Worm (Caenorhabditis elegans) whole organism, mixed stage, embryonic: Measurements from ENCODE around the gene Y45F10B.59.
"Not testable (repeated sequence)": the region's sequence is repeated elsewhere in the genome, so short reads cannot be mapped to it uniquely, and the experiment has no call there.

Source experiments
- bed-3 ChIP-seq: fragments of 200-800 bp; sonication (Bioruptor generic); optimal IDR thresholded peaks from 3 replicates; lab custom pipeline; 2018; ENCODE audit warnings: mild to moderate bottlenecking, missing genetic modification characterization, moderate library complexity, missing compliant biosample characterization
- blmp-1 ChIP-seq: fragments of 150-350 bp; optimal IDR thresholded peaks from 2 replicates; lab custom pipeline; 2014; ENCODE audit warnings: missing biosample characterization, missing genetic modification characterization
- ceh-43 ChIP-seq: fragments of 200-800 bp; sonication (Bioruptor generic); optimal IDR thresholded peaks from 2 replicates; lab custom pipeline; 2018; ENCODE audit warnings: mild to moderate bottlenecking, missing genetic modification characterization, moderate library complexity, missing compliant biosample characterization
- ceh-83 ChIP-seq: fragments of 200-800 bp; sonication (Bioruptor generic); optimal IDR thresholded peaks from 2 replicates; lab custom pipeline; 2018; ENCODE audit warnings: mild to moderate bottlenecking, missing genetic modification characterization, missing compliant biosample characterization
- ces-1 ChIP-seq: fragments of 150-350 bp; optimal IDR thresholded peaks from 2 replicates; lab custom pipeline; 2014; ENCODE audit warnings: missing biosample characterization, missing genetic modification reagents, missing genetic modification characterization
- elt-1 ChIP-seq: sonication (generic microtip); optimal IDR thresholded peaks from 2 replicates; lab custom pipeline; 2017; ENCODE audit warnings: missing genetic modification characterization, mild to moderate bottlenecking, missing compliant biosample characterization, antibody characterized with exemption, moderate library complexity, borderline replicate concordance; ENCODE audit not compliant: insufficient read depth
- elt-3 ChIP-seq: fragments of 150-350 bp; optimal IDR thresholded peaks from 2 replicates; lab custom pipeline; 2014; ENCODE audit warnings: missing biosample characterization, missing genetic modification characterization
- flh-1 ChIP-seq: fragments of 200-800 bp; sonication (Bioruptor generic); optimal IDR thresholded peaks from 2 replicates; lab custom pipeline; 2018; ENCODE audit warnings: mild to moderate bottlenecking, missing genetic modification characterization, moderate library complexity, missing compliant biosample characterization
- ham-2 ChIP-seq: fragments of 200-800 bp; sonication (Bioruptor generic); optimal IDR thresholded peaks from 2 replicates; lab custom pipeline; 2018; ENCODE audit warnings: mild to moderate bottlenecking, missing genetic modification characterization, missing compliant biosample characterization
- hlh-1 ChIP-seq: fragments of 150-350 bp; optimal IDR thresholded peaks from 2 replicates; lab custom pipeline; 2014; ENCODE audit warnings: missing biosample characterization, missing genetic modification reagents, missing genetic modification characterization
- lin-13 ChIP-seq: fragments of 150-350 bp; optimal IDR thresholded peaks from 2 replicates; lab custom pipeline; 2014; ENCODE audit warnings: missing biosample characterization, missing genetic modification characterization
- lin-32 ChIP-seq: fragments of 200-800 bp; sonication (Bioruptor generic); optimal IDR thresholded peaks from 2 replicates; lab custom pipeline; 2018; ENCODE audit warnings: mild to moderate bottlenecking, missing genetic modification characterization, missing compliant biosample characterization
- lsy-2 ChIP-seq: fragments of 150-350 bp; optimal IDR thresholded peaks from 2 replicates; lab custom pipeline; 2014; ENCODE audit warnings: missing biosample characterization, missing genetic modification characterization
- mep-1 ChIP-seq: fragments of 150-350 bp; optimal IDR thresholded peaks from 2 replicates; lab custom pipeline; 2017; ENCODE audit warnings: missing biosample characterization, missing genetic modification reagents, missing genetic modification characterization, inconsistent platforms
- mls-2 ChIP-seq: sonication (generic microtip); optimal IDR thresholded peaks from 2 replicates; lab custom pipeline; 2016; ENCODE audit warnings: mild to moderate bottlenecking, missing genetic modification characterization, moderate library complexity, missing compliant biosample characterization
- nhr-12 ChIP-seq: fragments of 150-350 bp; optimal IDR thresholded peaks from 2 replicates; lab custom pipeline; 2014; ENCODE audit warnings: missing biosample characterization, missing genetic modification characterization
- nhr-2 ChIP-seq: fragments of 150-350 bp; optimal IDR thresholded peaks from 2 replicates; lab custom pipeline; 2014; ENCODE audit warnings: missing biosample characterization, missing genetic modification characterization
- nhr-237 ChIP-seq: fragments of 150-350 bp; optimal IDR thresholded peaks from 2 replicates; lab custom pipeline; 2014; ENCODE audit warnings: missing biosample characterization, missing genetic modification characterization
- nhr-28 ChIP-seq: fragments of 150-350 bp; optimal IDR thresholded peaks from 2 replicates; lab custom pipeline; 2014; ENCODE audit warnings: missing biosample characterization, missing genetic modification characterization
- nhr-76 ChIP-seq: sonication (generic microtip); optimal IDR thresholded peaks from 2 replicates; lab custom pipeline; 2017; ENCODE audit warnings: missing biosample characterization, missing genetic modification characterization
- pha-4 ChIP-seq: fragments of 150-350 bp; optimal IDR thresholded peaks from 2 replicates; lab custom pipeline; 2018; ENCODE audit warnings: missing biosample characterization, missing genetic modification reagents, missing genetic modification characterization
- sem-2 ChIP-seq: fragments of 200-800 bp; sonication (Bioruptor generic); optimal IDR thresholded peaks from 2 replicates; lab custom pipeline; 2018; ENCODE audit warnings: mild to moderate bottlenecking, missing genetic modification characterization, missing compliant biosample characterization
- snpc-4 ChIP-seq: fragments of 150-350 bp; optimal IDR thresholded peaks from 2 replicates; lab custom pipeline; 2014; ENCODE audit warnings: missing biosample characterization, missing genetic modification characterization
- sptf-1 ChIP-seq: sonication (generic microtip); optimal IDR thresholded peaks from 2 replicates; lab custom pipeline; 2017; ENCODE audit warnings: mild to moderate bottlenecking, missing genetic modification characterization, moderate library complexity, missing compliant biosample characterization
- tbx-8 ChIP-seq: fragments of 200-800 bp; sonication (Bioruptor generic); optimal IDR thresholded peaks from 2 replicates; lab custom pipeline; 2018; ENCODE audit warnings: mild to moderate bottlenecking, missing genetic modification characterization, moderate library complexity, missing compliant biosample characterization
- unc-120 ChIP-seq: sonication (generic microtip); optimal IDR thresholded peaks from 2 replicates; lab custom pipeline; 2017; ENCODE audit warnings: missing genetic modification characterization, missing compliant biosample characterization; ENCODE audit not compliant: poor library complexity, severe bottlenecking
- unc-39 ChIP-seq: fragments of 150-350 bp; optimal IDR thresholded peaks from 2 replicates; lab custom pipeline; 2014; ENCODE audit warnings: missing biosample characterization, missing genetic modification characterization
- unc-62 ChIP-seq: fragments of 150-350 bp; optimal IDR thresholded peaks from 2 replicates; lab custom pipeline; 2014; ENCODE audit warnings: missing biosample characterization, missing genetic modification reagents, missing genetic modification characterization
- zip-8 ChIP-seq: fragments of 150-350 bp; optimal IDR thresholded peaks from 2 replicates; lab custom pipeline; 2014; ENCODE audit warnings: missing biosample characterization, missing genetic modification characterization
- ztf-11 ChIP-seq: fragments of 150-350 bp; optimal IDR thresholded peaks from 2 replicates; lab custom pipeline; 2014; ENCODE audit warnings: missing biosample characterization, missing genetic modification characterization

The Y45F10B.59 gene

DNA sequence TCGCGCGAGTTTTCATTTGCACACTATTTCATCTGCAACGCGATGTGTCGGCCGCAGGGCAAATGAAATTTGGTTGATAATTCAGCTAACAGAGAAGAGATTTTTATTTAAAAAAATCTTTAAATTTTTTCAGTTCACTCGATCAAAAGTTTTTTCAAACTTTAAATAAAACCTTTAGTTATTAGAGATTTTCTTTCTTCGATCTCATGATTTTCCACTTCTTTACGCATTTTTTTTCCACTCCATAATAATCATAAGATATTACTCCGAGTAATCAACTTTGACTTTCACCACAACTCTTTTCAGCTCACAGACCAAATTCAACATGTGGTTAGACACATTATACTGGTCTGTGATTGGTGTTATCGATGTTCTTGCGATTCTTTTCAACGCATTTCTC, 27.7 kb upstream of the Y45F10B.59 start, which contains the start of gene srd-10:
Gene srd-10 (plus strand): TSS at position 301 of the 400 bp plus-strand sequence.
- TF ChIP-seq unc-39 (tag; lab: Kevin White, UChicago) (no peak), ztf-11 (tag; lab: Kevin White, UChicago) (no peak), unc-120 (no peak), mls-2 (tag; lab: Kevin White, UChicago) (no peak), hlh-1 (tag; lab: Kevin White, UChicago) (no peak), ham-2 (GFP tag; lab: Kevin White, UChicago) (no peak), ces-1 (no peak), nhr-237 (no peak), flh-1 (GFP tag; lab: Kevin White, UChicago) (no peak), unc-62 (GFP tag; lab: Kevin White, UChicago) (no peak), elt-1 (tag; lab: Kevin White, UChicago) (no peak), snpc-4 (tag; lab: Kevin White, UChicago) (no peak), nhr-2 (tag; lab: Kevin White, UChicago) (no peak), mep-1 (tag; lab: Kevin White, UChicago) (no peak), tbx-8 (GFP tag; lab: Kevin White, UChicago) (no peak), ceh-43 (GFP tag; lab: Kevin White, UChicago) (no peak)
- TF ChIP-seq, all 35 proteins: peak for 0

DNA sequence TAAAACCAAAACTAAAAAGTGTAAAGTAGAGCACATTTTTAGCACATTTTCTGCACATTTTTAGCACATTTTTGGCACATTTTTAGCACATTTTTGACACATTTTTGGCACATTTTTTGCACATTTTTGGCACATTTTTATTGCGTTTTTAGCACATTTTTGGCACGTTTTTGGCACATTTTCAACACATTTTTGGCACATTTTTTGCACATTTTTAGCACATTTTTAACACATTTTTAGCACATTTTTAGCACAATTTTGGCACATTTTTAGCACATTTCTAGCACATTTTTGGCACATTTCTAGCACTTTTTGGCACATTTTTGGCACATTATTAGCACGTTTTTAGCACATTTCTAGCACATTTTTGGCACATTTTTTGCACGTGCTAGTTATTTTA, 26.7 kb upstream of the Y45F10B.59 start:
- TF ChIP-seq nhr-12 (tag; lab: Kevin White, UChicago) (no peak), zip-8 (tag; lab: Kevin White, UChicago) (no peak), pha-4 (tag; lab: Kevin White, UChicago) (no peak), unc-62 (GFP tag; lab: Kevin White, UChicago) (no peak), flh-1 (GFP tag; lab: Kevin White, UChicago) (no peak), sem-2 (GFP tag; lab: Kevin White, UChicago) (no peak), unc-120 (no peak), tbx-8 (GFP tag; lab: Kevin White, UChicago) (no peak), ham-2 (GFP tag; lab: Kevin White, UChicago) (no peak), ceh-83 (GFP tag; lab: Kevin White, UChicago) (no peak), lin-32 (GFP tag; lab: Kevin White, UChicago) (no peak), elt-3 (tag; lab: Kevin White, UChicago) (no peak), mep-1 (tag; lab: Kevin White, UChicago) (no peak), nhr-237 (no peak), blmp-1 (tag; lab: Kevin White, UChicago) (no peak), nhr-2 (tag; lab: Kevin White, UChicago) (no peak), sptf-1 (no peak), lin-13 (tag; lab: Kevin White, UChicago) (no peak)
- TF ChIP-seq, all 35 proteins: peak for 0

DNA sequence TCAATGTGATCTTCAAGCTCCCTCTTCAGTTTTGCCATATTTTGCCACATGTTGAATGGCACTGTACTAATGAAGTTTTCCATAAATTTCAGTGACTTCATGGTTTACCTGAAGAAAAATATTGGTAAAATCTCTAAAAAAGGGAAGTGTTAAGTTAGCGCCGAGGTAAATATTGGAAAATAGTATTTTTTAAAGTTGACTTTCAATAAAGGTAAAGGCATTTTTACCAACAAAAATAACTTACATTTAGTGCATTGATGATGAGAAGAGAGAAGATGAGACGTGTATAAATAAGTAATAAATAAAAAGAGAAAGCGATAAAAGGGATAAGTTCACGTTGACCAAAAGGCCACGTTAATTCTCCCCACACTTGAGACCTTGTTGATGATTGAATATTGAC, 24.2 kb upstream of the Y45F10B.59 start, which contains the start of gene Y45F10B.8:
Gene Y45F10B.8 (minus strand): TSS at position 101 of the 400 bp plus-strand sequence.
- TF ChIP-seq hlh-1 (tag; lab: Kevin White, UChicago); nhr-76 (tag; lab: Kevin White, UChicago); ceh-43 (GFP tag; lab: Kevin White, UChicago): not testable (repeated sequence)
- TF ChIP-seq, all 35 proteins: peak for 0; not testable (repeated sequence) for 35

DNA sequence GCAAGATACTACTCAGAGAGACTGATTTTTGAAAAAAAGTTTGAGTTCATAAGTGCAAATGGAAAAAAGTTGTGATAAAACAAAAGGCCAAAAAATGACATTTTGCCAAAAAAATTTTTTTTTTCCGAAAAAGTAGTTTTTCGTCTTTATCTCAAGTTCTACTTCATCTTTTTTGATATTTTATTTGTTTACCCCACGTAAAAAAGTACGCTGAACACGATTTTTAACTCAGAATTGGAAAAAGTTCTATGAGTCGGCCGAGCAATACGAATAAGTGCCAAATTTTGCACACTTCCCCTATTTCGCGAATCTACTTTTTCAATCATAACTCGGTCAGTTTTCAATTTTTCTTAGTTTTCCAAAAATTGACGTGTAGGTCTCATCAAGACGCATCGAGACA, 23.5 kb upstream of the Y45F10B.59 start, which contains the start of gene sru-16:
Gene sru-16 (plus strand): TSS at position 301 of the 400 bp plus-strand sequence.
- not testable (repeated sequence) for TF ChIP-seq lin-13 (tag; lab: Kevin White, UChicago); unc-62 (GFP tag; lab: Kevin White, UChicago); ceh-83 (GFP tag; lab: Kevin White, UChicago)

DNA sequence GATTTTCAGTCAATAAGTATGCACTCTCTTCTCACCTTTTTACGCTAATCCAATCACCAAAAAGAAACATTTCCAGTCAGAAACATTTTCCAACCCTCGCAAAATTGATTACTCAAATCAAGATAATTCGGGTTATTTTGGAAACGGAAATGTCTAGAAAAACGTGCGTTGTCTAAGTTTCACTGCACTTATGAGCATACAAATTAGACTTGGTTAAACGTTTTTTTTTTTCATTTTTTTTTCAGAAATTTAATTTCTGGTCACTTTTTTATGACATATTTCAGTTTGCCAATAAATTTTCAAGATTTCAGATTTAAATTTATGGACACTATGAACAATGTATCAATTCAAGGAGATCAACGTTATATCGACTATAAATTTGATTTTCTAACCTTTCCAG, 19.5 kb upstream of the Y45F10B.59 start, which contains the start of gene sru-12:
Gene sru-12 (plus strand): TSS at position 301 of the 400 bp plus-strand sequence.
- no peak for TF ChIP-seq nhr-28 (tag; lab: Kevin White, UChicago)

DNA sequence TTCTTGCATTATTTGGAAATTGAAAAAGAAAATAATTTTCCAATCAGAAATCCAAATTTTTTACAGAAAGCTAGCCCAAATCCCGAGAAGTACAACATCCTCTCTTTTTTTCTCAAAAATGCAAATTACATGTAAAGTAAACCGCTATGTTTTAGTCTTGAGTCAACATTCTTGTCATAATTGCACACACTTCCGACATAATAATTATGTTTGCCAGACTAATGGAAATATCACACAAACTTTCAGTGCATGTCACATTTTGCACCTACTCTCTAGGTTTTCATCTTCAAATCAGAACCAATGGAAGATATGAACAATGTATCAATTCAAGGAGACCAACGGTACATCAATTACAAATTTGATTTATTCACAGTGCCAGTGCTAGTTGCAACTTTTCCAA, 17.8 kb upstream of the Y45F10B.59 start, which contains the start of gene sru-11:
Gene sru-11 (plus strand): TSS at position 301 of the 400 bp plus-strand sequence.
- no peak for TF ChIP-seq unc-62 (GFP tag; lab: Kevin White, UChicago)
- no peak for TF ChIP-seq lsy-2 (tag; lab: Kevin White, UChicago)
- TF ChIP-seq sem-2 (GFP tag; lab: Kevin White, UChicago) = no peak
- no peak for TF ChIP-seq nhr-76 (tag; lab: Kevin White, UChicago)
- TF ChIP-seq unc-39 (tag; lab: Kevin White, UChicago) = no peak
- no peak for TF ChIP-seq bed-3
- no peak for TF ChIP-seq blmp-1 (tag; lab: Kevin White, UChicago)
- no peak for TF ChIP-seq lin-13 (tag; lab: Kevin White, UChicago)
- TF ChIP-seq pha-4 (tag; lab: Kevin White, UChicago) = no peak
